Worm (Caenorhabditis elegans) whole organism, late embryonic: ENCODE results near the gene bli-2.

Experiments used
- tbx-2 ChIP-seq: sonication (generic microtip); optimal IDR thresholded peaks from 2 replicates; lab custom pipeline; 2016; ENCODE audit warnings: missing genetic modification characterization, missing compliant biosample characterization
- unc-42 ChIP-seq: sonication (generic microtip); optimal IDR thresholded peaks from 2 replicates; lab custom pipeline; 2016; ENCODE audit warnings: missing genotype, missing genetic modification characterization, missing compliant biosample characterization

- TF ChIP-seq tbx-2 (tag; lab: Kevin White, UChicago) (no peak), unc-42 (tag; lab: Kevin White, UChicago) (peak; percentile 12)
Measured at ce11 chrII:5663180-5663791, 11.1 kb upstream of the bli-2 start.
